Fruit fly (Drosophila melanogaster) whole organism, embryonic: ENCODE data around the gene CG33934.

Experiments used
- Atf-2 ChIP-seq: fragments of 200-800 bp; sonication (Bioruptor generic); optimal IDR thresholded peaks from 2 replicates; lab custom pipeline; 2016; ENCODE audit warnings: missing biosample characterization, missing genetic modification characterization
- Bdp1 ChIP-seq: fragments of 200-800 bp; sonication (Bioruptor generic); optimal IDR thresholded peaks from 3 replicates; lab custom pipeline; 2016; ENCODE audit warnings: missing biosample characterization, missing genetic modification characterization
- Bteb2 ChIP-seq: fragments of 200-800 bp; sonication (Bioruptor generic); optimal IDR thresholded peaks from 2 replicates; lab custom pipeline; 2016; ENCODE audit warnings: missing biosample characterization, missing genetic modification characterization
- CG10959 ChIP-seq: fragments of 200-800 bp; sonication (Bioruptor generic); IDR thresholded peaks from 2 replicates; pipeline ENCODE4 v1.3.6; 2022; ENCODE audit warnings: missing biosample characterization, missing genetic modification characterization
- CG11085 ChIP-seq: fragments of 200-800 bp; sonication (Bioruptor generic); IDR thresholded peaks from 2 replicates; pipeline ENCODE4 v1.3.6; 2022; ENCODE audit warnings: missing biosample characterization, missing genetic modification characterization
- CG11247 ChIP-seq: fragments of 200-800 bp; sonication (Bioruptor generic); IDR thresholded peaks from 2 replicates; pipeline ENCODE4 v1.3.6; 2022; ENCODE audit warnings: missing biosample characterization, missing genetic modification characterization
- CG11504 ChIP-seq: fragments of 200-800 bp; sonication (Bioruptor generic); optimal IDR thresholded peaks from 3 replicates; lab custom pipeline; 2019; ENCODE audit warnings: missing biosample characterization, mild to moderate bottlenecking, missing genetic modification characterization, moderate library complexity
- CG13775 ChIP-seq: fragments of 200-800 bp; sonication (Bioruptor generic); optimal IDR thresholded peaks from 3 replicates; lab custom pipeline; 2017; ENCODE audit warnings: missing biosample characterization, mild to moderate bottlenecking, missing genetic modification characterization
- CG14441 ChIP-seq: fragments of 200-800 bp; sonication (Bioruptor generic); IDR thresholded peaks from 2 replicates; pipeline ENCODE4 v1.3.6; 2022; ENCODE audit warnings: missing biosample characterization, missing genetic modification characterization
- CG1529 ChIP-seq: fragments of 200-800 bp; sonication (Bioruptor generic); optimal IDR thresholded peaks from 3 replicates; lab custom pipeline; 2018; ENCODE audit warnings: missing biosample characterization, missing genetic modification characterization
- CG17328 ChIP-seq: fragments of 200-800 bp; sonication (Bioruptor generic); IDR thresholded peaks from 2 replicates; pipeline ENCODE4 v1.3.6; 2022; ENCODE audit warnings: missing biosample characterization, missing genetic modification characterization
- CG17361 ChIP-seq: fragments of 200-800 bp; sonication (Bioruptor generic); IDR thresholded peaks from 3 replicates; pipeline ENCODE4 v1.3.6; 2022; ENCODE audit warnings: missing biosample characterization, missing genetic modification characterization
- CG18764 ChIP-seq: fragments of 200-800 bp; sonication (Bioruptor generic); optimal IDR thresholded peaks from 3 replicates; lab custom pipeline; 2016; ENCODE audit warnings: missing biosample characterization, missing genetic modification characterization
- CG3065 ChIP-seq: fragments of 200-800 bp; sonication (Bioruptor generic); optimal IDR thresholded peaks from 2 replicates; lab custom pipeline; 2016; ENCODE audit warnings: missing biosample characterization, missing genetic modification characterization
- CG34376 ChIP-seq: fragments of 200-800 bp; sonication (Bioruptor generic); optimal IDR thresholded peaks from 2 replicates; lab custom pipeline; 2018; ENCODE audit warnings: missing biosample characterization, mild to moderate bottlenecking, missing genetic modification characterization
- CG42726 ChIP-seq: fragments of 200-800 bp; sonication (Bioruptor generic); IDR thresholded peaks from 2 replicates; pipeline ENCODE4 v1.3.6; 2022; ENCODE audit warnings: missing biosample characterization, missing genetic modification characterization; ENCODE audit not compliant: partially characterized antibody
- CG4328 ChIP-seq: fragments of 200-800 bp; sonication (Bioruptor generic); optimal IDR thresholded peaks from 3 replicates; lab custom pipeline; 2017; ENCODE audit warnings: missing biosample characterization, missing genetic modification reagents, missing genetic modification characterization
- CG4424 ChIP-seq: fragments of 200-800 bp; sonication (Bioruptor generic); optimal IDR thresholded peaks from 3 replicates; lab custom pipeline; 2016; ENCODE audit warnings: missing biosample characterization, missing genetic modification characterization
- CG4730 ChIP-seq: fragments of 200-800 bp; sonication (Bioruptor generic); IDR thresholded peaks from 2 replicates; pipeline ENCODE4 v1.3.6; 2022; ENCODE audit warnings: missing biosample characterization, missing genetic modification characterization
- CG6813 ChIP-seq: fragments of 200-800 bp; sonication (Bioruptor generic); optimal IDR thresholded peaks from 2 replicates; lab custom pipeline; 2017; ENCODE audit warnings: missing biosample characterization, missing genetic modification characterization, mild to moderate bottlenecking, moderate library complexity, missing genetic modification reagents
- CG7928 ChIP-seq: fragments of 200-800 bp; sonication (Bioruptor generic); optimal IDR thresholded peaks from 2 replicates; lab custom pipeline; 2017; ENCODE audit warnings: missing biosample characterization, mild to moderate bottlenecking, missing genetic modification characterization
- Dad ChIP-seq: fragments of 200-800 bp; sonication (Bioruptor generic); optimal IDR thresholded peaks from 3 replicates; lab custom pipeline; 2016; ENCODE audit warnings: missing biosample characterization, missing genetic modification characterization
- Dek ChIP-seq: fragments of 200-800 bp; sonication (Bioruptor generic); optimal IDR thresholded peaks from 3 replicates; lab custom pipeline; 2019; ENCODE audit warnings: missing biosample characterization, mild to moderate bottlenecking, missing genetic modification characterization, moderate library complexity
- Dip3 ChIP-seq: fragments of 200-800 bp; sonication (Bioruptor generic); optimal IDR thresholded peaks from 3 replicates; lab custom pipeline; 2016; ENCODE audit warnings: missing biosample characterization, missing genetic modification characterization
- Gsc ChIP-seq: fragments of 200-800 bp; sonication (Bioruptor generic); IDR thresholded peaks from 2 replicates; pipeline ENCODE4 v1.3.6; 2022; ENCODE audit warnings: missing biosample characterization, missing genetic modification characterization
- H2.0 ChIP-seq: fragments of 200-800 bp; sonication (Bioruptor generic); IDR thresholded peaks from 2 replicates; pipeline ENCODE4 v1.3.6; 2022; ENCODE audit warnings: missing biosample characterization, missing genetic modification characterization
- HLH3B ChIP-seq: fragments of 200-800 bp; sonication (Bioruptor generic); IDR thresholded peaks from 2 replicates; pipeline ENCODE4 v1.3.6; 2022; ENCODE audit warnings: missing biosample characterization, missing genetic modification characterization
- Hmx ChIP-seq: fragments of 200-800 bp; sonication (Bioruptor generic); optimal IDR thresholded peaks from 2 replicates; lab custom pipeline; 2016; ENCODE audit warnings: missing biosample characterization, missing genetic modification characterization
- Hr78 ChIP-seq, 2 experiments: fragments of 200-800 bp in 1 of 2; fragments of >200 bp in 1 of 2; sonication (Bioruptor generic) in 1 of 2; optimal IDR thresholded peaks; 2 replicates each; lab custom pipeline; 2017 to 2019; ENCODE audit warnings: missing biosample characterization in 2 of 2, missing genetic modification characterization in 2 of 2, mild to moderate bottlenecking in 1 of 2, moderate library complexity in 1 of 2
- Neu2 ChIP-seq: fragments of 200-800 bp; sonication (Bioruptor generic); optimal IDR thresholded peaks from 3 replicates; lab custom pipeline; 2016; ENCODE audit warnings: missing biosample characterization, missing genetic modification characterization, borderline replicate concordance
- NfI ChIP-seq: fragments of 200-800 bp; sonication (Bioruptor generic); optimal IDR thresholded peaks from 3 replicates; lab custom pipeline; 2018; ENCODE audit warnings: missing biosample characterization, mild to moderate bottlenecking, missing genetic modification characterization, moderate library complexity
- Spps ChIP-seq: fragments of 200-800 bp; sonication (Bioruptor generic); optimal IDR thresholded peaks from 2 replicates; lab custom pipeline; 2018; ENCODE audit warnings: missing biosample characterization, mild to moderate bottlenecking, missing genetic modification characterization
- TFAM ChIP-seq: fragments of 200-800 bp; sonication (Bioruptor generic); optimal IDR thresholded peaks from 2 replicates; lab custom pipeline; 2017; ENCODE audit warnings: missing biosample characterization, missing genetic modification characterization, inconsistent platforms
- az2 ChIP-seq: fragments of 200-800 bp; sonication (Bioruptor generic); optimal IDR thresholded peaks from 3 replicates; lab custom pipeline; 2016; ENCODE audit warnings: missing biosample characterization, missing genetic modification characterization
- bbx ChIP-seq: fragments of 200-800 bp; sonication (Bioruptor generic); IDR thresholded peaks from 2 replicates; pipeline ENCODE4 v1.3.6; 2022; ENCODE audit warnings: missing biosample characterization, missing genetic modification characterization; ENCODE audit not compliant: partially characterized antibody
- cad ChIP-seq: fragments of >200 bp; optimal IDR thresholded peaks from 2 replicates; lab custom pipeline; 2017; ENCODE audit warnings: missing biosample characterization, missing genetic modification characterization
- corto ChIP-seq: fragments of 200-800 bp; sonication (Bioruptor generic); optimal IDR thresholded peaks from 2 replicates; lab custom pipeline; 2016; ENCODE audit warnings: missing biosample characterization, mild to moderate bottlenecking, missing genetic modification characterization, moderate library complexity
- cwo ChIP-seq: fragments of 200-800 bp; sonication (Bioruptor generic); optimal IDR thresholded peaks from 3 replicates; lab custom pipeline; 2017; ENCODE audit warnings: missing biosample characterization, missing genetic modification characterization, mild to moderate bottlenecking, moderate library complexity, missing genetic modification reagents
- fd96Cb ChIP-seq: fragments of 200-800 bp; sonication (Bioruptor generic); optimal IDR thresholded peaks from 2 replicates; lab custom pipeline; 2018; ENCODE audit warnings: missing biosample characterization, mild to moderate bottlenecking, missing genetic modification characterization, moderate library complexity
- fru ChIP-seq: fragments of >200 bp; optimal IDR thresholded peaks from 2 replicates; lab custom pipeline; 2017
- hbn ChIP-seq: fragments of 200-800 bp; sonication (Bioruptor generic); IDR thresholded peaks from 2 replicates; pipeline ENCODE4 v1.3.6; 2022; ENCODE audit warnings: missing biosample characterization, missing genetic modification characterization; ENCODE audit not compliant: partially characterized antibody
- hth ChIP-seq: fragments of >200 bp; optimal IDR thresholded peaks from 2 replicates; lab custom pipeline; 2017; ENCODE audit warnings: inconsistent platforms
- kay ChIP-seq: fragments of 200-800 bp; sonication (Bioruptor generic); optimal IDR thresholded peaks from 2 replicates; lab custom pipeline; 2016; ENCODE audit warnings: missing biosample characterization, missing genetic modification characterization
- lbe ChIP-seq: fragments of 200-800 bp; sonication (Bioruptor generic); optimal IDR thresholded peaks from 2 replicates; lab custom pipeline; 2016; ENCODE audit warnings: missing biosample characterization, mild to moderate bottlenecking, missing genetic modification characterization
- nom ChIP-seq: fragments of 200-800 bp; sonication (Bioruptor generic); optimal IDR thresholded peaks from 2 replicates; lab custom pipeline; 2017; ENCODE audit warnings: missing biosample characterization, missing genetic modification characterization, mild to moderate bottlenecking, moderate library complexity, missing genetic modification reagents
- pnt ChIP-seq: fragments of 200-800 bp; sonication (Bioruptor generic); optimal IDR thresholded peaks from 3 replicates; lab custom pipeline; 2016; ENCODE audit warnings: missing biosample characterization, missing genetic modification characterization
- ranshi ChIP-seq: fragments of 200-800 bp; sonication (Bioruptor generic); IDR thresholded peaks from 2 replicates; pipeline ENCODE4 v1.3.6; 2022; ENCODE audit warnings: missing biosample characterization, missing genetic modification characterization
- seq ChIP-seq: fragments of 200-800 bp; sonication (Bioruptor generic); IDR thresholded peaks from 2 replicates; pipeline ENCODE4 v1.3.6; 2022; ENCODE audit warnings: missing biosample characterization, missing genetic modification characterization
- sisA ChIP-seq: fragments of 200-800 bp; sonication (Bioruptor generic); IDR thresholded peaks from 2 replicates; pipeline ENCODE4 v1.3.6; 2022; ENCODE audit warnings: missing biosample characterization, missing genetic modification characterization
- ssp ChIP-seq: fragments of 200-800 bp; sonication (Bioruptor generic); IDR thresholded peaks from 2 replicates; pipeline ENCODE4 v1.3.6; 2022; ENCODE audit warnings: missing biosample characterization, missing genetic modification characterization
- zen ChIP-seq: fragments of 200-800 bp; sonication (Bioruptor generic); optimal IDR thresholded peaks from 3 replicates; lab custom pipeline; 2018; ENCODE audit warnings: missing biosample characterization, mild to moderate bottlenecking, missing genetic modification characterization, moderate library complexity
- zfh1 ChIP-seq: fragments of 200-800 bp; sonication (Bioruptor generic); IDR thresholded peaks from 3 replicates; pipeline ENCODE4 v1.3.6; 2022; ENCODE audit warnings: missing biosample characterization, missing genetic modification characterization

The CG33934 gene

DNA sequence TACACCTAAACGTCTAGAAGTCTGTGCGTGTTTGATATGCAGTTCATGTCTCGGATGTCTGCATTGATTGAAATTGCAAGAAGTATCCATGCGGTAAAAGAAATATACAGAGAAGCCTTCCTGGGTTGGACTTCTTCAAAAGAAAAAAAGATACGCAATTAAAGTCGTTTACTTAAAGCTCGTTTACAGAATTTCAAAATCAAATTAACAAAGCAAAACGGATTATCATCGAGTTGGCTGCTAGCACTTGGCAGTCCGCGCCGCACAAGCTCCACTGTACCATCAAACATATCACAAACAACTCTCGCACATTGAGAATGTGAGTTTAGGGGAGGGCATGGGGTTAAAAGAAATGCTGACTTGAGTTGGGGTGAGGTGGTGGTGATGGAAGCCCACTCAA is 44.1 kb upstream of the CG33934 start (continued):
- TF ChIP-seq CG18764 (GFP tag; lab: Kevin White, UChicago): peak; percentile 56
- peak; percentile 47; the same call in 1 of the 2 replicates for TF ChIP-seq CG14441 (GFP tag; lab: Robert Waterston, UW)
- peak; percentile 51 for TF ChIP-seq Bteb2
- peak; percentile 81 for TF ChIP-seq CG17361
- no peak for TF ChIP-seq CG42726 (GFP tag; lab: Robert Waterston, UW)
- peak; percentile 84 for TF ChIP-seq CG11504 (tag; lab: Kevin White, UChicago)
- TF ChIP-seq CG34376 (GFP tag; lab: Kevin White, UChicago): no peak
- peak; percentile 75 for TF ChIP-seq CG4424 (GFP tag; lab: Kevin White, UChicago)
- peak; percentile 75 for TF ChIP-seq Spps
- peak; percentile 86 for TF ChIP-seq H2.0 (GFP tag; lab: Robert Waterston, UW)
- TF ChIP-seq CG1529 (GFP tag; lab: Kevin White, UChicago): peak; percentile 79
- no peak for TF ChIP-seq hth (lab: Kevin White, UChicago)
- TF ChIP-seq Neu2 (GFP tag; lab: Kevin White, UChicago): no peak
- TF ChIP-seq Atf-2 (GFP tag; lab: Kevin White, UChicago): peak; percentile 59
- TF ChIP-seq NfI (GFP tag; lab: Kevin White, UChicago): peak; percentile 62
- no peak for TF ChIP-seq fru
- peak; percentile 84 for TF ChIP-seq az2 (GFP tag; lab: Kevin White, UChicago)
- peak; percentile 72 for TF ChIP-seq CG11247 (GFP tag; lab: Robert Waterston, UW)
- peak; percentile 85 for TF ChIP-seq sisA (GFP tag; lab: Robert Waterston, UW)
- no peak for TF ChIP-seq corto (GFP tag; lab: Kevin White, UChicago)
- peak; percentile 62 for TF ChIP-seq CG6813 (GFP tag; lab: Kevin White, UChicago)
- peak; percentile 67 for TF ChIP-seq ssp (GFP tag; lab: Robert Waterston, UW)
- no peak for TF ChIP-seq Hmx (GFP tag; lab: Kevin White, UChicago)
- no peak for TF ChIP-seq hbn
- TF ChIP-seq kay: peak; percentile 22
- TF ChIP-seq CG4328 (GFP tag; lab: Kevin White, UChicago): no peak
- no peak for TF ChIP-seq Gsc (GFP tag; lab: Robert Waterston, UW)
- peak; percentile 55 for TF ChIP-seq CG3065 (GFP tag; lab: Kevin White, UChicago)
- no peak for TF ChIP-seq nom
- peak; percentile 83 for TF ChIP-seq CG10959 (GFP tag; lab: Robert Waterston, UW)
- peak; percentile 64 for TF ChIP-seq Dad (GFP tag; lab: Kevin White, UChicago)
- no peak for TF ChIP-seq cwo (GFP tag; lab: Kevin White, UChicago)
- TF ChIP-seq bbx (GFP tag; lab: Robert Waterston, UW): no peak
- peak; percentile 70; the same call in 1 of the 2 replicates for TF ChIP-seq ranshi (GFP tag; lab: Robert Waterston, UW)
- peak; percentile 57 for TF ChIP-seq zen (tag; lab: Kevin White, UChicago)
- TF ChIP-seq CG7928 (GFP tag; lab: Kevin White, UChicago): no peak
- no peak for TF ChIP-seq cad (GFP tag; lab: Kevin White, UChicago)
- TF ChIP-seq CG4730 (GFP tag; lab: Robert Waterston, UW): peak; percentile 65
- no peak for TF ChIP-seq Dek (tag; lab: Kevin White, UChicago)
- peak; percentile 87 for TF ChIP-seq CG17328 (GFP tag; lab: Robert Waterston, UW)
- TF ChIP-seq Hr78 (GFP tag; optimal IDR thresholded peaks at IDR 0.05; lab: Kevin White, UChicago): peak in 1 of 2 experiments; percentile 40
- peak; percentile 45 for TF ChIP-seq CG13775 (GFP tag; lab: Kevin White, UChicago)
- peak; percentile 93 for TF ChIP-seq zfh1 (GFP tag; lab: Robert Waterston, UW)
- TF ChIP-seq lbe (GFP tag; lab: Kevin White, UChicago): no peak
- TF ChIP-seq HLH3B (GFP tag; lab: Robert Waterston, UW): peak; percentile 85
- no peak for TF ChIP-seq seq (GFP tag; lab: Robert Waterston, UW)
- TF ChIP-seq pnt (GFP tag; lab: Kevin White, UChicago): peak; percentile 84
- peak; percentile 9 for TF ChIP-seq TFAM (GFP tag; lab: Kevin White, UChicago)
- TF ChIP-seq CG11085: no peak; the same call in 1 of the 2 replicates
- peak; percentile 53 for TF ChIP-seq Bdp1 (GFP tag; lab: Kevin White, UChicago)
- peak; percentile 86 for TF ChIP-seq fd96Cb (tag; lab: Kevin White, UChicago)
- TF ChIP-seq Dip3 (GFP tag; lab: Kevin White, UChicago): peak; percentile 33
